Worm (Caenorhabditis elegans): ENCODE data around the gene F28H6.4.

F28H6.4 gene

ce11 chrX:14169569-14170031, 41.9 kb downstream of the F28H6.4 start, which contains the start of gene sym-4 (continued):
- no peak for TF ChIP-seq ceh-16 (tag; optimal IDR thresholded peaks at IDR 0.05)

- no peak for TF ChIP-seq elt-3 (tag; optimal IDR thresholded peaks at IDR 0.05)
- no peak for TF ChIP-seq ceh-9 (tag; optimal IDR thresholded peaks at IDR 0.05)
- no peak for TF ChIP-seq mdl-1 (tag; optimal IDR thresholded peaks at IDR 0.05)
- no peak for TF ChIP-seq unc-62 (GFP tag; optimal IDR thresholded peaks at IDR 0.05)
- TF ChIP-seq ceh-82 (tag; optimal IDR thresholded peaks at IDR 0.05) = no peak
- peak; percentile 21 for TF ChIP-seq tbx-2 (tag; optimal IDR thresholded peaks at IDR 0.05)
- peak; percentile 50 for TF ChIP-seq jun-1 (tag; optimal IDR thresholded peaks at IDR 0.05)
- TF ChIP-seq nhr-67 (tag; optimal IDR thresholded peaks at IDR 0.05) = no peak
- peak; percentile 55 for TF ChIP-seq snpc-4 (tag; optimal IDR thresholded peaks at IDR 0.05)
- peak; percentile 11 for TF ChIP-seq egl-5 (tag; optimal IDR thresholded peaks at IDR 0.05)
- TF ChIP-seq lin-39 (tag; optimal IDR thresholded peaks at IDR 0.05) = peak; percentile 85
- TF ChIP-seq mml-1 (tag; optimal IDR thresholded peaks at IDR 0.05) = no peak
- no peak for TF ChIP-seq aly-2 (tag; optimal IDR thresholded peaks at IDR 0.05)
- peak; percentile 53 for TF ChIP-seq hmg-11 (tag; optimal IDR thresholded peaks at IDR 0.05)
- peak; percentile 8 for TF ChIP-seq fkh-10 (GFP tag; optimal IDR thresholded peaks at IDR 0.05)
- TF ChIP-seq pha-4 (tag; optimal IDR thresholded peaks at IDR 0.05) = peak; percentile 82
- TF ChIP-seq nhr-25 (tag; optimal IDR thresholded peaks at IDR 0.05) = peak; percentile 78
- TF ChIP-seq lin-15B (tag; optimal IDR thresholded peaks at IDR 0.05) = peak; percentile 80
- peak; percentile 9 for TF ChIP-seq pqm-1 (tag; optimal IDR thresholded peaks at IDR 0.05)
- TF ChIP-seq skn-1 (tag; optimal IDR thresholded peaks at IDR 0.05) = no peak
- no peak for TF ChIP-seq ztf-4 (tag; optimal IDR thresholded peaks at IDR 0.05)
- TF ChIP-seq sea-2 (GFP tag; optimal IDR thresholded peaks at IDR 0.05) = no peak
- TF ChIP-seq R02D3.7 (tag; optimal IDR thresholded peaks at IDR 0.05) = peak; percentile 8
- TF ChIP-seq nhr-23 (tag; optimal IDR thresholded peaks at IDR 0.05) = peak; percentile 34
- TF ChIP-seq nfya-1 (tag; optimal IDR thresholded peaks at IDR 0.05; ENCODE audit: insufficient read depth) = peak; percentile 80
- peak; percentile 38 for TF ChIP-seq elt-2 (tag; optimal IDR thresholded peaks at IDR 0.05)
- TF ChIP-seq eor-1 (tag; optimal IDR thresholded peaks at IDR 0.05) = no peak
- no peak for TF ChIP-seq nhr-11 (tag; optimal IDR thresholded peaks at IDR 0.05)
- no peak for TF ChIP-seq daf-12 (tag; optimal IDR thresholded peaks at IDR 0.05)
- TF ChIP-seq unc-39 (tag; optimal IDR thresholded peaks at IDR 0.05) = no peak
- TF ChIP-seq fkh-2 (tag; optimal IDR thresholded peaks at IDR 0.05) = no peak
- TF ChIP-seq nhr-77 (tag; optimal IDR thresholded peaks at IDR 0.05) = no peak
- no peak for TF ChIP-seq elt-1 (tag; optimal IDR thresholded peaks at IDR 0.05)
- no peak for TF ChIP-seq egl-27 (tag; optimal IDR thresholded peaks at IDR 0.05)
- TF ChIP-seq nhr-12 (tag; optimal IDR thresholded peaks at IDR 0.05) = no peak
- peak; percentile 88 for TF ChIP-seq ceh-28 (tag; optimal IDR thresholded peaks at IDR 0.05)
- TF ChIP-seq lsy-12 (tag; optimal IDR thresholded peaks at IDR 0.05) = no peak
- TF ChIP-seq ama-1 (optimal IDR thresholded peaks at IDR 0.05) = peak; percentile 11
- TF ChIP-seq nhr-76 (tag; optimal IDR thresholded peaks at IDR 0.05) = no peak
- TF ChIP-seq nhr-237 (tag; optimal IDR thresholded peaks at IDR 0.05) = no peak
Measured at ce11 chrX:14173850-14174249, 46.2 kb downstream of the F28H6.4 start, which contains the start of gene idhb-1. idhb-1 (minus strand) TSS chrX:14174063.

ce11 chrX:14175740-14176139, 48.1 kb downstream of the F28H6.4 start, which contains the start of gene C37E2.2:
C37E2.2 (plus strand) TSS chrX:14176040.
- no peak for TF ChIP-seq ceh-82 (tag; optimal IDR thresholded peaks at IDR 0.05)
- TF ChIP-seq nhr-237 (tag; optimal IDR thresholded peaks at IDR 0.05) = no peak
- TF ChIP-seq R02D3.7 (tag; optimal IDR thresholded peaks at IDR 0.05) = no peak
- TF ChIP-seq fos-1 (tag; optimal IDR thresholded peaks at IDR 0.05) = no peak
- TF ChIP-seq aly-2 (tag; optimal IDR thresholded peaks at IDR 0.05) = no peak
- TF ChIP-seq pha-4 (tag; optimal IDR thresholded peaks at IDR 0.05) = no peak
- no peak for TF ChIP-seq lin-15B (tag; optimal IDR thresholded peaks at IDR 0.05)
- TF ChIP-seq nhr-23 (tag; optimal IDR thresholded peaks at IDR 0.05) = no peak
- TF ChIP-seq nfya-1 (tag; optimal IDR thresholded peaks at IDR 0.05; ENCODE audit: insufficient read depth) = no peak
- no peak for TF ChIP-seq mdl-1 (tag; optimal IDR thresholded peaks at IDR 0.05)
- TF ChIP-seq mml-1 (tag; optimal IDR thresholded peaks at IDR 0.05) = no peak
- TF ChIP-seq jun-1 (tag; optimal IDR thresholded peaks at IDR 0.05) = no peak
- no peak for TF ChIP-seq fkh-10 (GFP tag; optimal IDR thresholded peaks at IDR 0.05)
- no peak for TF ChIP-seq tbx-2 (tag; optimal IDR thresholded peaks at IDR 0.05)
- no peak for TF ChIP-seq unc-39 (tag; optimal IDR thresholded peaks at IDR 0.05)
- TF ChIP-seq sea-2 (GFP tag; optimal IDR thresholded peaks at IDR 0.05) = no peak
- TF ChIP-seq nhr-76 (tag; optimal IDR thresholded peaks at IDR 0.05) = no peak

All from whole organism, L3 larva.